Fruit fly (Drosophila melanogaster) whole organism, embryonic: ENCODE measurements around the gene soti.

Experiments
- BEAF-32 ChIP-seq: fragments of 200-800 bp; sonication (Bioruptor generic); optimal IDR thresholded peaks from 3 replicates; lab custom pipeline; 2017; ENCODE audit warnings: missing biosample characterization, missing genetic modification characterization, mild to moderate bottlenecking, moderate library complexity, missing genetic modification reagents
- CG11093 ChIP-seq: fragments of 200-800 bp; sonication (Bioruptor generic); IDR thresholded peaks from 3 replicates; pipeline ENCODE4 v1.3.6; 2022; ENCODE audit warnings: missing biosample characterization, missing genetic modification characterization
- CG1233 ChIP-seq: fragments of 200-800 bp; sonication (Bioruptor generic); optimal IDR thresholded peaks from 4 replicates; lab custom pipeline; 2018; ENCODE audit warnings: missing biosample characterization, mild to moderate bottlenecking, missing genetic modification characterization
- CG13624 ChIP-seq: fragments of 200-800 bp; sonication (Bioruptor generic); optimal IDR thresholded peaks from 2 replicates; lab custom pipeline; 2016; ENCODE audit warnings: missing biosample characterization, missing genetic modification characterization
- CG1603 ChIP-seq: fragments of 200-800 bp; sonication (Bioruptor generic); optimal IDR thresholded peaks from 2 replicates; lab custom pipeline; 2019; ENCODE audit warnings: missing biosample characterization, mild to moderate bottlenecking, missing genetic modification characterization, moderate library complexity
- CG17359 ChIP-seq: fragments of 200-800 bp; sonication (Bioruptor generic); optimal IDR thresholded peaks from 3 replicates; lab custom pipeline; 2018; ENCODE audit warnings: missing biosample characterization, mild to moderate bottlenecking, missing genetic modification characterization, moderate library complexity
- CG18764 ChIP-seq: fragments of 200-800 bp; sonication (Bioruptor generic); optimal IDR thresholded peaks from 3 replicates; lab custom pipeline; 2016; ENCODE audit warnings: missing biosample characterization, missing genetic modification characterization
- CG2199 ChIP-seq: fragments of 200-800 bp; sonication (Bioruptor generic); IDR thresholded peaks from 3 replicates; pipeline ENCODE4 v1.3.6; 2022; ENCODE audit warnings: missing biosample characterization, missing genetic modification characterization
- CG4707 ChIP-seq: fragments of 200-800 bp; sonication (Bioruptor generic); optimal IDR thresholded peaks from 2 replicates; lab custom pipeline; 2018; ENCODE audit warnings: missing biosample characterization, mild to moderate bottlenecking, missing genetic modification characterization, moderate library complexity
- CTCF ChIP-seq: fragments of 200-800 bp; sonication (Bioruptor generic); optimal IDR thresholded peaks from 2 replicates; lab custom pipeline; 2017; ENCODE audit warnings: missing biosample characterization, mild to moderate bottlenecking, missing genetic modification characterization, moderate library complexity
- Camta ChIP-seq: fragments of 200-800 bp; sonication (Bioruptor generic); optimal IDR thresholded peaks from 2 replicates; lab custom pipeline; 2016; ENCODE audit warnings: missing biosample characterization, missing genetic modification characterization
- D19A ChIP-seq: fragments of 200-800 bp; optimal IDR thresholded peaks from 3 replicates; lab custom pipeline; 2019; ENCODE audit warnings: missing biosample characterization, mild to moderate bottlenecking, missing genetic modification characterization, moderate library complexity
- Dbx ChIP-seq: fragments of 200-800 bp; sonication (Bioruptor generic); IDR thresholded peaks from 3 replicates; pipeline ENCODE4 v1.3.6; 2022; ENCODE audit warnings: missing biosample characterization, missing genetic modification characterization
- Dek ChIP-seq: fragments of 200-800 bp; sonication (Bioruptor generic); optimal IDR thresholded peaks from 3 replicates; lab custom pipeline; 2019; ENCODE audit warnings: missing biosample characterization, mild to moderate bottlenecking, missing genetic modification characterization, moderate library complexity
- Gug ChIP-seq: fragments of 200-800 bp; sonication (Bioruptor generic); IDR thresholded peaks from 4 replicates; pipeline ENCODE4 v1.3.6; 2022; ENCODE audit warnings: missing biosample characterization, missing genetic modification characterization
- HHEX ChIP-seq: fragments of 200-800 bp; sonication (Bioruptor generic); optimal IDR thresholded peaks from 3 replicates; lab custom pipeline; 2017; ENCODE audit warnings: missing biosample characterization, mild to moderate bottlenecking, missing genetic modification characterization, missing genetic modification reagents
- Hr3 ChIP-seq: fragments of 200-800 bp; sonication (Bioruptor generic); optimal IDR thresholded peaks from 3 replicates; lab custom pipeline; 2016; ENCODE audit warnings: missing biosample characterization, missing genetic modification characterization
- Hr51 ChIP-seq, 2 experiments: fragments of 200-800 bp; sonication (Bioruptor generic); optimal IDR thresholded peaks; 2 replicates in 1 of 2; 3 replicates in 1 of 2; lab custom pipeline; 2016 to 2018; ENCODE audit warnings: missing biosample characterization in 2 of 2, missing genetic modification characterization in 2 of 2, mild to moderate bottlenecking in 1 of 2, moderate library complexity in 1 of 2
- Jarid2 ChIP-seq: fragments of 200-800 bp; sonication (Bioruptor generic); optimal IDR thresholded peaks from 3 replicates; lab custom pipeline; 2017; ENCODE audit warnings: mild to moderate bottlenecking, missing biosample characterization, missing genetic modification reagents, missing genetic modification characterization
- Lhr ChIP-seq: fragments of 200-800 bp; sonication (Bioruptor generic); optimal IDR thresholded peaks from 3 replicates; lab custom pipeline; 2017; ENCODE audit warnings: mild to moderate bottlenecking, missing biosample characterization, missing genetic modification reagents, missing genetic modification characterization
- Lim3 ChIP-seq: fragments of 200-800 bp; sonication (Bioruptor generic); IDR thresholded peaks from 2 replicates; pipeline ENCODE4 v1.3.6; 2022; ENCODE audit warnings: missing biosample characterization, missing genetic modification characterization
- MBD-R2 ChIP-seq: fragments of 200-800 bp; sonication (Bioruptor generic); IDR thresholded peaks from 2 replicates; pipeline ENCODE4 v1.3.6; 2022; ENCODE audit warnings: missing biosample characterization, missing genetic modification characterization
- Max ChIP-seq: fragments of 200-800 bp; sonication (Bioruptor generic); optimal IDR thresholded peaks from 2 replicates; lab custom pipeline; 2016; ENCODE audit warnings: missing biosample characterization, mild to moderate bottlenecking, missing genetic modification characterization
- Meics ChIP-seq: fragments of 200-800 bp; sonication (Bioruptor generic); optimal IDR thresholded peaks from 2 replicates; lab custom pipeline; 2017; ENCODE audit warnings: missing biosample characterization, mild to moderate bottlenecking, missing genetic modification characterization
- NfI ChIP-seq: fragments of 200-800 bp; sonication (Bioruptor generic); optimal IDR thresholded peaks from 3 replicates; lab custom pipeline; 2018; ENCODE audit warnings: missing biosample characterization, mild to moderate bottlenecking, missing genetic modification characterization, moderate library complexity
- Pdp1 ChIP-seq, 2 experiments: fragments of 200-800 bp; sonication (Bioruptor generic); optimal IDR thresholded peaks; 3 replicates each; lab custom pipeline; 2016; ENCODE audit warnings: missing biosample characterization in 2 of 2, missing genetic modification characterization in 2 of 2, mild to moderate bottlenecking in 1 of 2, moderate library complexity in 1 of 2
- Xrp1 ChIP-seq: fragments of 200-800 bp; sonication (Bioruptor generic); IDR thresholded peaks from 2 replicates; pipeline ENCODE4 v1.3.6; 2022; ENCODE audit warnings: missing biosample characterization, missing genetic modification characterization
- ac ChIP-seq: fragments of 200-800 bp; sonication (Bioruptor generic); optimal IDR thresholded peaks from 3 replicates; lab custom pipeline; 2017; ENCODE audit warnings: missing biosample characterization, mild to moderate bottlenecking, missing genetic modification characterization
- ash1 ChIP-seq: fragments of 200-800 bp; sonication (Bioruptor generic); optimal IDR thresholded peaks from 2 replicates; lab custom pipeline; 2018; ENCODE audit warnings: missing biosample characterization, mild to moderate bottlenecking, missing genetic modification characterization
- danr ChIP-seq: fragments of 200-800 bp; sonication (Bioruptor generic); IDR thresholded peaks from 2 replicates; pipeline ENCODE4 v1.3.6; 2022; ENCODE audit warnings: missing biosample characterization, missing genetic modification characterization
- dm ChIP-seq: fragments of 200-800 bp; sonication (Bioruptor generic); optimal IDR thresholded peaks from 3 replicates; lab custom pipeline; 2016; ENCODE audit warnings: missing biosample characterization, missing genetic modification characterization
- fd102C ChIP-seq: fragments of 200-800 bp; sonication (Bioruptor generic); optimal IDR thresholded peaks from 2 replicates; lab custom pipeline; 2018; ENCODE audit warnings: missing biosample characterization, mild to moderate bottlenecking, missing genetic modification characterization, moderate library complexity
- gcm ChIP-seq: fragments of 200-800 bp; sonication (Bioruptor generic); optimal IDR thresholded peaks from 2 replicates; lab custom pipeline; 2019; ENCODE audit warnings: missing biosample characterization, mild to moderate bottlenecking, missing genetic modification characterization, moderate library complexity
- grau ChIP-seq: fragments of 200-800 bp; optimal IDR thresholded peaks from 3 replicates; lab custom pipeline; 2019; ENCODE audit warnings: missing biosample characterization, mild to moderate bottlenecking, missing genetic modification characterization, moderate library complexity
- ind ChIP-seq: fragments of 200-800 bp; sonication (Bioruptor generic); optimal IDR thresholded peaks from 3 replicates; lab custom pipeline; 2016; ENCODE audit warnings: missing biosample characterization, missing genetic modification characterization
- lab ChIP-seq: fragments of 200-800 bp; sonication (Bioruptor generic); optimal IDR thresholded peaks from 3 replicates; lab custom pipeline; 2017; ENCODE audit warnings: missing biosample characterization, missing genetic modification characterization, mild to moderate bottlenecking, moderate library complexity, missing genetic modification reagents
- maf-S ChIP-seq: fragments of 200-800 bp; sonication (Bioruptor generic); optimal IDR thresholded peaks from 2 replicates; lab custom pipeline; 2016; ENCODE audit warnings: missing biosample characterization, missing genetic modification characterization
- nau ChIP-seq: fragments of 200-800 bp; sonication (Bioruptor generic); optimal IDR thresholded peaks from 3 replicates; lab custom pipeline; 2017; ENCODE audit warnings: missing biosample characterization, mild to moderate bottlenecking, missing genetic modification characterization, missing genetic modification reagents
- org-1 ChIP-seq: fragments of 200-800 bp; sonication (Bioruptor generic); optimal IDR thresholded peaks from 2 replicates; lab custom pipeline; 2017; ENCODE audit warnings: missing biosample characterization, missing genetic modification characterization
- pan ChIP-seq, 4 experiments: fragments of >200 bp in 3 of 4; fragments of 200-800 bp in 1 of 4; sonication (Bioruptor generic) in 1 of 4; optimal IDR thresholded peaks in 3 of 4; IDR thresholded peaks in 1 of 4; 2 replicates each; pipeline versions ENCODE4 v1.3.6 to Lab custom; 2017 to 2022; ENCODE audit warnings: missing biosample characterization in 2 of 4, missing genetic modification characterization in 2 of 4, mixed read lengths in 1 of 4
- ro ChIP-seq: fragments of 200-800 bp; sonication (Bioruptor generic); IDR thresholded peaks from 2 replicates; pipeline ENCODE4 v1.3.6; 2022; ENCODE audit warnings: missing biosample characterization, missing genetic modification characterization
- salm ChIP-seq: fragments of 200-800 bp; sonication (Bioruptor generic); optimal IDR thresholded peaks from 2 replicates; lab custom pipeline; 2018; ENCODE audit warnings: missing biosample characterization, mild to moderate bottlenecking, missing genetic modification characterization
- sima ChIP-seq: fragments of 200-800 bp; sonication (Bioruptor generic); optimal IDR thresholded peaks from 2 replicates; lab custom pipeline; 2016; ENCODE audit warnings: missing biosample characterization, missing genetic modification characterization
- slbo ChIP-seq: fragments of 200-800 bp; sonication (Bioruptor generic); IDR thresholded peaks from 2 replicates; pipeline ENCODE4 v1.3.6; 2022; ENCODE audit warnings: missing biosample characterization, missing genetic modification characterization
- tio ChIP-seq: fragments of 200-800 bp; sonication (Bioruptor generic); optimal IDR thresholded peaks from 2 replicates; lab custom pipeline; 2017; ENCODE audit warnings: missing biosample characterization, missing genetic modification characterization, inconsistent platforms
- trh ChIP-seq: fragments of 200-800 bp; sonication (Bioruptor generic); optimal IDR thresholded peaks from 2 replicates; lab custom pipeline; 2016; ENCODE audit warnings: missing biosample characterization, missing genetic modification characterization
- vvl ChIP-seq: fragments of 200-800 bp; sonication (Bioruptor generic); IDR thresholded peaks from 2 replicates; pipeline ENCODE4 v1.3.6; 2022; ENCODE audit warnings: missing biosample characterization, missing genetic modification characterization
- zen2 ChIP-seq: fragments of 200-800 bp; sonication (Bioruptor generic); IDR thresholded peaks from 3 replicates; pipeline ENCODE4 v1.3.6; 2022; ENCODE audit warnings: missing biosample characterization, missing genetic modification characterization; ENCODE audit not compliant: partially characterized antibody

The soti gene

dm6 chr3R:14346838-14347745 is 34.4 kb downstream of the soti start (continued):
- TF ChIP-seq HHEX (GFP tag; lab: Kevin White, UChicago) (peak; percentile 64), ac (GFP tag; lab: Kevin White, UChicago) (no peak), slbo (GFP tag; lab: Robert Waterston, UW) (peak; percentile 63), maf-S (no peak), Hr3 (GFP tag; lab: Kevin White, UChicago) (peak; percentile 29), NfI (GFP tag; lab: Kevin White, UChicago) (peak; percentile 68), lab (GFP tag; lab: Kevin White, UChicago) (peak; percentile 84), Hr51 (GFP tag; optimal IDR thresholded peaks at IDR 0.05; lab: Kevin White, UChicago) (peak in 1 of 2 experiments; percentile 77), Camta (GFP tag; lab: Kevin White, UChicago) (no peak), ro (GFP tag; lab: Robert Waterston, UW) (no peak), fd102C (GFP tag; lab: Kevin White, UChicago) (no peak), ash1 (GFP tag; lab: Kevin White, UChicago) (no peak), tio (GFP tag; lab: Kevin White, UChicago) (peak; percentile 66), Max (peak; percentile 36), salm (no peak), CG1603 (tag; lab: Kevin White, UChicago) (peak; percentile 3), CG1233 (GFP tag; lab: Kevin White, UChicago) (peak; percentile 15), Gug (0 out of 4 replicates have a peak, but pooled peaks have one; percentile 2), Xrp1 (GFP tag; lab: Robert Waterston, UW) (peak; percentile 65), Lim3 (GFP tag; lab: Robert Waterston, UW) (no peak), CG11093 (GFP tag; lab: Robert Waterston, UW) (no peak), gcm (GFP tag; lab: Kevin White, UChicago) (peak; percentile 10), CG17359 (tag; lab: Kevin White, UChicago) (peak; percentile 66), trh (GFP tag; lab: Kevin White, UChicago) (peak; percentile 17), org-1 (GFP tag; lab: Kevin White, UChicago) (peak; percentile 65), CG18764 (GFP tag; lab: Kevin White, UChicago) (peak; percentile 4), nau (GFP tag; lab: Kevin White, UChicago) (peak; percentile 49), Jarid2 (GFP tag; lab: Kevin White, UChicago) (peak; percentile 25), ind (GFP tag; lab: Kevin White, UChicago) (peak; percentile 48), CTCF (GFP tag; lab: Kevin White, UChicago) (peak; percentile 5), D19A (peak; percentile 49), MBD-R2 (GFP tag; lab: Robert Waterston, UW) (0 out of 2 replicates have a peak, but pooled peaks have one; percentile 13), grau (tag; lab: Kevin White, UChicago) (peak; percentile 78), sima (GFP tag; lab: Kevin White, UChicago) (no peak), CG4707 (GFP tag; lab: Kevin White, UChicago) (no peak), pan (optimal IDR thresholded peaks at IDR 0.05; lab: Kevin White, UChicago) (no peak), pan (GFP tag; optimal IDR thresholded peaks at IDR 0.05 in 1 of 2, IDR thresholded peaks at IDR 0.05 in 1 of 2) (peak in 1 of 2 experiments; percentile 61), BEAF-32 (GFP tag; lab: Kevin White, UChicago) (no peak), dm (GFP tag; lab: Kevin White, UChicago) (no peak), Lhr (GFP tag; lab: Kevin White, UChicago) (no peak), danr (GFP tag; lab: Robert Waterston, UW) (no peak), Dbx (GFP tag; lab: Robert Waterston, UW) (peak; percentile 51; the same call in 1 of the 3 replicates), Pdp1 (GFP tag; optimal IDR thresholded peaks at IDR 0.05; lab: Kevin White, UChicago) (peak; percentile 37 to 38), CG2199 (peak; percentile 61; the same call in 1 of the 3 replicates), zen2 (GFP tag; lab: Robert Waterston, UW) (no peak), Dek (tag; lab: Kevin White, UChicago) (peak; percentile 60), Meics (GFP tag; lab: Kevin White, UChicago) (peak; percentile 83), CG13624 (peak; percentile 21), vvl (GFP tag; lab: Robert Waterston, UW) (peak; percentile 54)
